Worm (Caenorhabditis elegans) whole organism, L4/young adult: ENCODE results near the gene phlp-2.

Source experiments
- dao-5 ChIP-seq: sonication (generic microtip); optimal IDR thresholded peaks from 2 replicates; lab custom pipeline; 2016; ENCODE audit warnings: missing genotype, missing genetic modification characterization, moderate library complexity, missing compliant biosample characterization
- him-1 ChIP-seq: sonication (generic microtip); optimal IDR thresholded peaks from 2 replicates; lab custom pipeline; 2016; ENCODE audit warnings: missing genotype, missing genetic modification reagents, missing genetic modification characterization, missing compliant biosample characterization

DNA sequence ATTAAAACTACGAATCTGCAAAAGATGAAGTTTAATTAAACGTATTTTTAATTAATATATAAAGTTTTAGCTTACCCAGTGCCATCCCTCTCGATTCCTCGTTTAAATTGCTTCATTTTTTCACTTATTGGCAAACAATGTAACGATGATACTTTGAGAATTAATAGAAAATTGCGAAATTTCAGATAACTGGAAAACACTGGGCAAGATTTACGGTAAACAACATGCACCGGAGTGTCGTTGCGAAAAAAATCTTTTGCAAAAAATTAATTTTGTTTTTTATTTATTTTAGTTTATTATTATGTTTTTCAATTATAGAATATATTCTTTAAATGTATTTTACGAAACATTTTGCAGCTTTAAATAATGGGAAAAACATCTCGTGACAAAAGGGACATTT lies 5.2 kb upstream of the phlp-2 start, which contains the start of the genes pelo-1 and R74.7:
- TF ChIP-seq dao-5 (tag; lab: Kevin White, UChicago): no peak
- TF ChIP-seq him-1 (tag; lab: Kevin White, UChicago): no peak
